Fruit fly (Drosophila melanogaster): ENCODE data around the gene Chsy.

DNA sequence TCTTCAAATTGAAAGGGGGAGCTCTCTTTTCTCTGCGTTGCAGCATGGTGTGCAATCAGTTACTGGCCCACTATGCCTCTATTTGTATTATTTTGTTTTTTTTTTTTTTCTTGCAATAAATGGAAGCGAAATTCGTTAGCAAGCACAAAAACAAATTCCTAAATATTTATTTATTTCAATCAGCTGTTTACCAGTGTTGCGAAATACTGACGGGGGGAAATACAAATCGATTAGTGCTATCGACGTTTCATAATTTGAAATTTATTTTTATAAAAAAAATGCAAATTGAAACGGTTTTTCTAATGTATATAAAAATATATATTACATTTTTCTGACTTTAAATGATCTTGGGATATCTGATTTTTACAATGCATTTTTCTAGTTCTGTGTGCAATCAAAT lies 21.4 kb downstream of the Chsy start, which contains the start of gene CG15643:
- TF ChIP-seq EcR (GFP tag; optimal IDR thresholded peaks at IDR 0.05) (no peak), CG8478 (optimal IDR thresholded peaks at IDR 0.05) (no peak), usp (GFP tag; optimal IDR thresholded peaks at IDR 0.05) (no peak), Dll (optimal IDR thresholded peaks at IDR 0.05) (no peak), psq (optimal IDR thresholded peaks at IDR 0.05) (no peak), pan (optimal IDR thresholded peaks at IDR 0.05) (no peak)

All from whole organism.